Worm (Caenorhabditis elegans): ENCODE measurements around the gene pat-3.

- TF ChIP-seq ceh-82 (tag; optimal IDR thresholded peaks at IDR 0.05) (no peak), aha-1 (tag) (peak; percentile 2), php-3 (GFP tag; IDR thresholded peaks at IDR 0.05) (no peak), ama-1 (optimal IDR thresholded peaks at IDR 0.05) (no peak), mdl-1 (tag; optimal IDR thresholded peaks at IDR 0.05) (no peak)
These were observed 26.4 kb downstream of the pat-3 start for ce11 chrIII:3887586-3887985.
